Worm (Caenorhabditis elegans) whole organism, L2 larva: ENCODE measurements around the gene F10G7.9.

Experiments
- ZK546.5 ChIP-seq: sonication (generic microtip); optimal IDR thresholded peaks from 2 replicates; lab custom pipeline; 2017; ENCODE audit warnings: missing biosample characterization, missing genetic modification characterization
- ama-1 ChIP-seq: fragments of 150-350 bp; optimal IDR thresholded peaks from 2 replicates; lab custom pipeline; 2018; ENCODE audit warnings: inconsistent platforms
- ceh-16 ChIP-seq: fragments of 150-350 bp; optimal IDR thresholded peaks from 2 replicates; lab custom pipeline; 2014; ENCODE audit warnings: missing biosample characterization, missing genetic modification characterization
- dmd-4 ChIP-seq: sonication (generic microtip); optimal IDR thresholded peaks from 2 replicates; lab custom pipeline; 2017; ENCODE audit warnings: missing biosample characterization, missing genetic modification characterization
- mdl-1 ChIP-seq, 2 experiments: fragments of 150-350 bp in 1 of 2; sonication (generic microtip) in 1 of 2; optimal IDR thresholded peaks; 2 replicates each; lab custom pipeline; 2017; ENCODE audit warnings: missing biosample characterization in 2 of 2, missing genetic modification characterization in 2 of 2
- nhr-11 ChIP-seq: fragments of 150-350 bp; optimal IDR thresholded peaks from 2 replicates; lab custom pipeline; 2014; ENCODE audit warnings: missing biosample characterization, missing genetic modification characterization
- nhr-129 ChIP-seq: fragments of 150-350 bp; optimal IDR thresholded peaks from 2 replicates; lab custom pipeline; 2014; ENCODE audit warnings: missing biosample characterization, missing genetic modification characterization
- skn-1 ChIP-seq: sonication (generic microtip); optimal IDR thresholded peaks from 2 replicates; lab custom pipeline; 2017; ENCODE audit warnings: missing biosample characterization, missing genetic modification characterization
- snpc-4 ChIP-seq: fragments of 150-350 bp; optimal IDR thresholded peaks from 2 replicates; lab custom pipeline; 2014; ENCODE audit warnings: missing biosample characterization, missing genetic modification characterization
- unc-62 ChIP-seq: fragments of 150-350 bp; optimal IDR thresholded peaks from 2 replicates; lab custom pipeline; 2014; ENCODE audit warnings: missing biosample characterization, missing genetic modification reagents, missing genetic modification characterization
- zag-1 ChIP-seq: fragments of 150-350 bp; optimal IDR thresholded peaks from 2 replicates; lab custom pipeline; 2014; ENCODE audit warnings: missing biosample characterization, missing genetic modification characterization

DNA sequence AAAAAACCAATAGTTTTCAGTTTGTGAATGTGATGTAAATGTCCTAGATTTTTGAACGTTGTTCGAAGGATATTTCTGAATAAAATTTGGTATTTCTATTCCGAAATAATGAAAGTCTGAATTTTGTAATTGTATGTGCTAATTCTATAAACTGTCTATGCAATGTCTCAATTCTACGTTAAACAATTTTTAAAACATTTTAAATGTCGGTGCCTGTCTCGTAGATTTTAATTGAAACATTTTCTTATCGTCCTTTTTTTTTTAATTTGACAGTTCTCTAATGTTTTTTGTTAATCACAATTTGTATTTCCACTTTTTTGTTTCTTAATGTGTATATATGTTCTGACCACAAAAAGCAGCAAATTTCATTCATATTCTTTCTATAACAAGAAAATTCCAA lies 23.4 kb upstream of the F10G7.9 start, which contains the start of gene F41C3.7:
- TF ChIP-seq snpc-4 (tag; lab: Kevin White, UChicago) (no peak), unc-62 (GFP tag; lab: Kevin White, UChicago) (no peak), skn-1 (tag; lab: Kevin White, UChicago) (no peak), ceh-16 (tag; lab: Kevin White, UChicago) (no peak), nhr-11 (tag; lab: Kevin White, UChicago) (no peak), mdl-1 (tag; optimal IDR thresholded peaks at IDR 0.05; lab: Kevin White, UChicago) (no peak), dmd-4 (tag; lab: Kevin White, UChicago) (no peak), ZK546.5 (tag; lab: Kevin White, UChicago) (no peak), ama-1 (lab: Kevin White, UChicago) (no peak), zag-1 (no peak), nhr-129 (tag; lab: Kevin White, UChicago) (no peak)
